Fruit fly (Drosophila melanogaster): Measurements from ENCODE around the gene Arglu1.

The Arglu1 gene

DNA sequence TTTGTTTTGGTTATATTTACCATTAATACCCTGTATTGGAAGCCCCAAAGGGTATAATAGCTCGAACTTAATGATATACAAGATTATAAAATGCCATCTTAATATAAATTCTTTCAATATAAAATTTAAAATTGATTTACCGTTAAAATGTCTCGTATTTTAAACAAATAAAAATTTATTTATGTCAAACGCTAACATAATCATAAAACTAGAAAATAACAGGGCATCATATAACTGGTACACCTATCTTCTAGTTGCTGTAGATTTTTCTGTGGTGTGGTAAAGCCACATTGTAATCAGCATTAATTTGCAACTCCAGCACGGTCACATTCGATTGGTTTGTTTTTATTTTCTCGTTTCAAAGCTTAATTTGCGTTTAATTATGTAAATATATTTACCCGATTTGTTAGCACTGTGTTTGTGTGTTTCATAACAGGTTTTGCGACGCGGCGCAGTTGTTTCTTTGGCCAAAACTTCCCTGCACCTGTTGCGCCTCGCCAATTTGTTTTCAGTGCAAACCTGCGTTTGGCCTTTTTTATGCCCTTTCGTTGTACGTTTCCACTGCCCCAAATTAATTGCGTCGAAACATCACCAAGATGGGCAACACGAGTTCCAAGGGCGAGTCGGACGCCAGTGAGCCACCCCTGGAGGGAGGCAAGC is 19.2 kb upstream of the Arglu1 start, which contains the start of the genes CG4658 and CG5846 (continued):
- TF ChIP-seq en (GFP tag; optimal IDR thresholded peaks at IDR 0.05) (peak; percentile 13), Xbp1 (GFP tag; optimal IDR thresholded peaks at IDR 0.05) (peak; percentile 97), prd (optimal IDR thresholded peaks at IDR 0.05) (no peak), prd (GFP tag; IDR thresholded peaks at IDR 0.05) (peak; percentile 98), crol (GFP tag; IDR thresholded peaks at IDR 0.05) (peak; percentile 39; the same call in 1 of the 2 replicates), Atf-2 (GFP tag; optimal IDR thresholded peaks at IDR 0.05) (peak; percentile 75), Neu2 (GFP tag; optimal IDR thresholded peaks at IDR 0.05; ENCODE audit: borderline replicate concordance) (no peak), fd96Cb (tag; optimal IDR thresholded peaks at IDR 0.05) (peak; percentile 95), Stat92E (GFP tag; optimal IDR thresholded peaks at IDR 0.05) (peak in 1 of 3 experiments; percentile 88), CHES-1-like (GFP tag; optimal IDR thresholded peaks at IDR 0.05) (peak; percentile 71), CG9817 (tag; optimal IDR thresholded peaks at IDR 0.05) (peak; percentile 88), gce (GFP tag; IDR thresholded peaks at IDR 0.05) (peak; percentile 87), Drgx (GFP tag; IDR thresholded peaks at IDR 0.05) (peak; percentile 94), NC2β (GFP tag; optimal IDR thresholded peaks at IDR 0.05) (peak; percentile 84), gsb-n (tag; optimal IDR thresholded peaks at IDR 0.05) (peak; percentile 97), vnd (GFP tag; IDR thresholded peaks at IDR 0.05; ENCODE audit: partially characterized antibody) (no peak), Bteb2 (GFP tag; optimal IDR thresholded peaks at IDR 0.05) (peak; percentile 94), CG10147 (GFP tag; optimal IDR thresholded peaks at IDR 0.05) (peak; percentile 89), CG7987 (GFP tag; optimal IDR thresholded peaks at IDR 0.05) (peak; percentile 68), Lim3 (GFP tag; IDR thresholded peaks at IDR 0.05) (peak; percentile 61; the same call in 1 of the 2 replicates), chm (GFP tag; IDR thresholded peaks at IDR 0.05) (peak; percentile 94), CG6854 (GFP tag; optimal IDR thresholded peaks at IDR 0.05) (peak; percentile 78), zfh2 (GFP tag; optimal IDR thresholded peaks at IDR 0.05) (peak; percentile 54), Bgb (GFP tag; IDR thresholded peaks at IDR 0.05; ENCODE audit: partially characterized antibody) (no peak), ranshi (GFP tag; IDR thresholded peaks at IDR 0.05) (peak; percentile 96), toy (GFP tag; IDR thresholded peaks at IDR 0.05) (peak; percentile 76), tap (tag; optimal IDR thresholded peaks at IDR 0.05) (peak; percentile 92), fru (optimal IDR thresholded peaks at IDR 0.05) (no peak), Mrtf (GFP tag; IDR thresholded peaks at IDR 0.05) (peak; percentile 87), CG4424 (GFP tag; optimal IDR thresholded peaks at IDR 0.05) (peak; percentile 95), CG9797 (GFP tag; optimal IDR thresholded peaks at IDR 0.05) (peak; percentile 77), sna (GFP tag; IDR thresholded peaks at IDR 0.05; ENCODE audit: partially characterized antibody) (no peak), CG6175 (GFP tag; IDR thresholded peaks at IDR 0.05) (peak; percentile 63; the same call in 2 of the 3 replicates), otp (GFP tag; IDR thresholded peaks at IDR 0.05) (peak; percentile 88), caup (GFP tag; optimal IDR thresholded peaks at IDR 0.05; ENCODE audit: severe bottlenecking) (peak; percentile 88), gro (GFP tag; optimal IDR thresholded peaks at IDR 0.05) (peak; percentile 52), CG2129 (GFP tag; IDR thresholded peaks at IDR 0.05; ENCODE audit: partially characterized antibody) (no peak), CG30431 (GFP tag; optimal IDR thresholded peaks at IDR 0.05) (peak; percentile 73), D (optimal IDR thresholded peaks at IDR 0.05) (no peak), D (GFP tag; optimal IDR thresholded peaks at IDR 0.05) (peak; percentile 84), Doc2 (GFP tag; IDR thresholded peaks at IDR 0.05) (peak; percentile 48; the same call in 1 of the 2 replicates), grau (tag; optimal IDR thresholded peaks at IDR 0.05) (peak; percentile 94), cas (GFP tag; IDR thresholded peaks at IDR 0.05) (peak; percentile 87), tin (GFP tag; optimal IDR thresholded peaks at IDR 0.05) (peak; percentile 92), tna (GFP tag; IDR thresholded peaks at IDR 0.05; ENCODE audit: partially characterized antibody) (no peak), bab2 (GFP tag; optimal IDR thresholded peaks at IDR 0.05) (peak; percentile 90), Hr78 (GFP tag; optimal IDR thresholded peaks at IDR 0.05) (peak in 1 of 2 experiments; percentile 79), Jarid2 (GFP tag; optimal IDR thresholded peaks at IDR 0.05) (no peak), fd102C (GFP tag; optimal IDR thresholded peaks at IDR 0.05) (peak; percentile 84)
